Worm (Caenorhabditis elegans) whole organism, young adult: Measurements from ENCODE around the gene wapl-1.

Source experiments
- B0261.1 ChIP-seq: sonication (generic microtip); optimal IDR thresholded peaks from 2 replicates; lab custom pipeline; 2016; ENCODE audit warnings: mild to moderate bottlenecking, missing genetic modification characterization, moderate library complexity, missing compliant biosample characterization
- F10E7.11 ChIP-seq: sonication (generic microtip); optimal IDR thresholded peaks from 2 replicates; lab custom pipeline; 2017; ENCODE audit warnings: mild to moderate bottlenecking, missing genetic modification characterization, moderate library complexity, missing compliant biosample characterization
- F39B2.1 ChIP-seq: fragments of 200-800 bp; sonication (Bioruptor generic); IDR thresholded peaks from 2 replicates; pipeline ENCODE4 v1.3.6; 2022; ENCODE audit warnings: missing genetic modification reagents, missing genetic modification characterization, missing compliant biosample characterization
- T07F8.4 ChIP-seq: sonication (generic microtip); optimal IDR thresholded peaks from 2 replicates; lab custom pipeline; 2016; ENCODE audit warnings: mild to moderate bottlenecking, missing genetic modification characterization, moderate library complexity, missing compliant biosample characterization
- Y95B8A.8 ChIP-seq: fragments of 200-800 bp; sonication (Bioruptor generic); IDR thresholded peaks from 2 replicates; pipeline ENCODE4 v1.3.6; 2022; ENCODE audit warnings: missing genetic modification reagents, missing genetic modification characterization, missing compliant biosample characterization
- ZK185.1 ChIP-seq: sonication (generic microtip); optimal IDR thresholded peaks from 2 replicates; lab custom pipeline; 2016; ENCODE audit warnings: mild to moderate bottlenecking, missing genetic modification characterization, missing compliant biosample characterization; ENCODE audit not compliant: poor library complexity, severe bottlenecking
- akir-1 ChIP-seq: fragments of 200-800 bp; sonication (Bioruptor generic); optimal IDR thresholded peaks from 2 replicates; lab custom pipeline; 2018; ENCODE audit warnings: mild to moderate bottlenecking, missing genetic modification characterization, moderate library complexity, missing compliant biosample characterization
- atf-7 ChIP-seq: sonication (generic microtip); optimal IDR thresholded peaks from 2 replicates; lab custom pipeline; 2017; ENCODE audit warnings: mild to moderate bottlenecking, missing genetic modification characterization, missing compliant biosample characterization
- athp-1 ChIP-seq: sonication (generic microtip); optimal IDR thresholded peaks from 2 replicates; lab custom pipeline; 2017; ENCODE audit warnings: mild to moderate bottlenecking, missing genetic modification characterization, missing compliant biosample characterization
- attf-3 ChIP-seq: fragments of 200-800 bp; sonication (Bioruptor generic); conservative IDR thresholded peaks from 2 replicates; pipeline ENCODE4 v1.3.6; 2022; ENCODE audit warnings: missing genetic modification reagents, missing genetic modification characterization, missing compliant biosample characterization
- bed-2 ChIP-seq: fragments of 200-800 bp; sonication (Bioruptor generic); IDR thresholded peaks from 2 replicates; pipeline ENCODE4 v1.3.6; 2022; ENCODE audit warnings: missing genetic modification reagents, missing genetic modification characterization, missing compliant biosample characterization
- ccch-3 ChIP-seq: fragments of 200-800 bp; sonication (Bioruptor generic); optimal IDR thresholded peaks from 2 replicates; lab custom pipeline; 2018; ENCODE audit warnings: mild to moderate bottlenecking, missing genetic modification characterization, missing compliant biosample characterization
- cebp-1 ChIP-seq, 2 experiments: fragments of 200-800 bp in 1 of 2; sonication (Bioruptor generic) in 1 of 2; sonication (generic microtip) in 1 of 2; IDR thresholded peaks in 1 of 2; optimal IDR thresholded peaks in 1 of 2; 2 replicates each; pipeline versions ENCODE4 v1.3.6 to Lab custom; 2017 to 2022; ENCODE audit warnings: missing compliant biosample characterization in 2 of 2, missing genetic modification characterization in 2 of 2, mild to moderate bottlenecking in 1 of 2, missing genetic modification reagents in 1 of 2, moderate library complexity in 1 of 2
- ceh-100 ChIP-seq: fragments of 200-800 bp; sonication (Bioruptor generic); IDR thresholded peaks from 2 replicates; pipeline ENCODE4 v1.3.6; 2022; ENCODE audit warnings: missing genetic modification reagents, missing genetic modification characterization, missing compliant biosample characterization
- ceh-27 ChIP-seq: fragments of 200-800 bp; sonication (Bioruptor generic); optimal IDR thresholded peaks from 2 replicates; lab custom pipeline; 2018; ENCODE audit warnings: mild to moderate bottlenecking, missing genetic modification characterization, moderate library complexity, missing compliant biosample characterization
- ceh-58 ChIP-seq: fragments of 200-800 bp; sonication (Bioruptor generic); IDR thresholded peaks from 2 replicates; pipeline ENCODE4 v1.3.6; 2022; ENCODE audit warnings: missing genetic modification characterization, missing compliant biosample characterization
- dox-1 ChIP-seq: fragments of 200-800 bp; sonication (Bioruptor generic); IDR thresholded peaks from 2 replicates; pipeline ENCODE4 v1.3.6; 2022; ENCODE audit warnings: missing genetic modification reagents, missing genetic modification characterization, missing compliant biosample characterization
- dpl-1 ChIP-seq: fragments of 150-350 bp; optimal IDR thresholded peaks from 2 replicates; lab custom pipeline; 2014; ENCODE audit warnings: missing biosample characterization, missing genetic modification reagents, missing genetic modification characterization
- ets-4 ChIP-seq: fragments of 200-800 bp; sonication (Bioruptor generic); optimal IDR thresholded peaks from 2 replicates; lab custom pipeline; 2018; ENCODE audit warnings: mild to moderate bottlenecking, missing genetic modification characterization, missing compliant biosample characterization
- gei-17 ChIP-seq: fragments of 200-800 bp; sonication (Bioruptor generic); optimal IDR thresholded peaks from 2 replicates; lab custom pipeline; 2018; ENCODE audit warnings: mild to moderate bottlenecking, missing genetic modification characterization, missing compliant biosample characterization
- him-1 ChIP-seq: sonication (generic microtip); optimal IDR thresholded peaks from 2 replicates; lab custom pipeline; 2016; ENCODE audit warnings: missing genotype, missing genetic modification reagents, missing genetic modification characterization, missing compliant biosample characterization
- hlh-12 ChIP-seq: sonication (generic microtip); optimal IDR thresholded peaks from 2 replicates; lab custom pipeline; 2016; ENCODE audit warnings: missing genetic modification characterization, missing compliant biosample characterization
- hmg-1.2 ChIP-seq: fragments of 200-800 bp; sonication (Bioruptor generic); IDR thresholded peaks from 2 replicates; pipeline ENCODE4 v1.3.6; 2022; ENCODE audit warnings: missing genetic modification reagents, missing genetic modification characterization, missing compliant biosample characterization
- hmg-20 ChIP-seq: fragments of 200-800 bp; sonication (Bioruptor generic); IDR thresholded peaks from 2 replicates; pipeline ENCODE4 v1.3.6; 2022; ENCODE audit warnings: missing genetic modification reagents, missing genetic modification characterization, missing compliant biosample characterization
- lin-54 ChIP-seq: fragments of 200-800 bp; sonication (Bioruptor generic); optimal IDR thresholded peaks from 2 replicates; lab custom pipeline; 2018; ENCODE audit warnings: mild to moderate bottlenecking, missing genetic modification characterization, missing compliant biosample characterization
- lsy-27 ChIP-seq: sonication (generic microtip); optimal IDR thresholded peaks from 2 replicates; lab custom pipeline; 2017; ENCODE audit warnings: missing genetic modification characterization, mild to moderate bottlenecking, missing compliant biosample characterization, antibody characterized with exemption, missing genotype, borderline replicate concordance; ENCODE audit not compliant: insufficient read depth
- madf-6 ChIP-seq: fragments of 200-800 bp; sonication (Bioruptor generic); IDR thresholded peaks from 2 replicates; pipeline ENCODE4 v1.3.6; 2022; ENCODE audit warnings: missing genetic modification reagents, missing genetic modification characterization, missing compliant biosample characterization
- mcd-1 ChIP-seq: fragments of 200-800 bp; sonication (Bioruptor generic); IDR thresholded peaks from 2 replicates; pipeline ENCODE4 v1.3.6; 2022; ENCODE audit warnings: missing genetic modification reagents, missing genetic modification characterization, missing compliant biosample characterization
- mes-4 ChIP-seq: sonication (generic microtip); optimal IDR thresholded peaks from 2 replicates; lab custom pipeline; 2016; ENCODE audit warnings: missing genotype, missing genetic modification characterization, missing compliant biosample characterization
- nfya-2 ChIP-seq: fragments of 200-800 bp; sonication (Bioruptor generic); IDR thresholded peaks from 2 replicates; pipeline ENCODE4 v1.3.6; 2022; ENCODE audit warnings: missing genetic modification reagents, missing genetic modification characterization, missing compliant biosample characterization
- nfyb-1 ChIP-seq: fragments of 200-800 bp; sonication (Bioruptor generic); IDR thresholded peaks from 2 replicates; pipeline ENCODE4 v1.3.6; 2022; ENCODE audit warnings: missing genetic modification reagents, missing genetic modification characterization, missing compliant biosample characterization
- nhr-120 ChIP-seq: fragments of 200-800 bp; sonication (Bioruptor generic); IDR thresholded peaks from 2 replicates; pipeline ENCODE4 v1.3.6; 2022; ENCODE audit warnings: missing genetic modification characterization, missing compliant biosample characterization
- nhr-27 ChIP-seq: fragments of 200-800 bp; sonication (Bioruptor generic); optimal IDR thresholded peaks from 2 replicates; lab custom pipeline; 2018; ENCODE audit warnings: mild to moderate bottlenecking, missing genetic modification characterization, moderate library complexity, missing compliant biosample characterization
- nhr-80 ChIP-seq: sonication (generic microtip); optimal IDR thresholded peaks from 2 replicates; lab custom pipeline; 2016; ENCODE audit warnings: missing genetic modification characterization, missing compliant biosample characterization
- pbrm-1 ChIP-seq: fragments of 200-800 bp; sonication (Bioruptor generic); IDR thresholded peaks from 2 replicates; pipeline ENCODE4 v1.3.6; 2022; ENCODE audit warnings: missing genetic modification reagents, missing genetic modification characterization, missing compliant biosample characterization
- repo-1 ChIP-seq: sonication (generic microtip); optimal IDR thresholded peaks from 2 replicates; lab custom pipeline; 2017; ENCODE audit warnings: mild to moderate bottlenecking, missing genetic modification characterization, missing compliant biosample characterization
- snpc-1.3 ChIP-seq: sonication (generic microtip); optimal IDR thresholded peaks from 2 replicates; lab custom pipeline; 2017; ENCODE audit warnings: missing genetic modification characterization, mild to moderate bottlenecking, missing compliant biosample characterization, antibody characterized with exemption, moderate library complexity, missing genotype, missing genetic modification reagents; ENCODE audit not compliant: insufficient read depth
- snpc-4 ChIP-seq, 5 experiments: fragments of 150-350 bp in 1 of 5; sonication (generic microtip) in 4 of 5; optimal IDR thresholded peaks; 2 replicates each; lab custom pipeline; 2014 to 2018; ENCODE audit warnings: missing genetic modification characterization in 5 of 5, missing biosample characterization in 3 of 5, antibody characterized with exemption in 2 of 5, mild to moderate bottlenecking in 2 of 5, missing compliant biosample characterization in 2 of 5, missing genotype in 2 of 5, moderate library complexity in 2 of 5, missing genetic modification reagents in 1 of 5
- sptf-2 ChIP-seq: fragments of 200-800 bp; sonication (Bioruptor generic); optimal IDR thresholded peaks from 2 replicates; lab custom pipeline; 2018; ENCODE audit warnings: mild to moderate bottlenecking, missing genetic modification characterization, missing compliant biosample characterization
- tbp1 ChIP-seq: fragments of 200-800 bp; sonication (Bioruptor generic); optimal IDR thresholded peaks from 2 replicates; lab custom pipeline; 2018; ENCODE audit warnings: mild to moderate bottlenecking, missing genetic modification characterization, missing compliant biosample characterization
- tlf-1 ChIP-seq: fragments of 200-800 bp; sonication (Bioruptor generic); optimal IDR thresholded peaks from 2 replicates; lab custom pipeline; 2018; ENCODE audit warnings: mild to moderate bottlenecking, missing genetic modification characterization, missing compliant biosample characterization
- xnd-1 ChIP-seq: sonication (generic microtip); optimal IDR thresholded peaks from 2 replicates; lab custom pipeline; 2016; ENCODE audit warnings: missing genotype, missing genetic modification reagents, missing genetic modification characterization, missing compliant biosample characterization
- ztf-18 ChIP-seq: sonication (generic microtip); optimal IDR thresholded peaks from 2 replicates; lab custom pipeline; 2016; ENCODE audit warnings: missing genotype, mild to moderate bottlenecking, missing genetic modification characterization, missing compliant biosample characterization
- ztf-26 ChIP-seq: sonication (generic microtip); optimal IDR thresholded peaks from 2 replicates; lab custom pipeline; 2017; ENCODE audit warnings: missing genetic modification characterization, missing compliant biosample characterization
- ztf-3 ChIP-seq: fragments of 200-800 bp; sonication (Bioruptor generic); optimal IDR thresholded peaks from 2 replicates; lab custom pipeline; 2018; ENCODE audit warnings: mild to moderate bottlenecking, missing genetic modification characterization, missing compliant biosample characterization

Gene wapl-1

DNA sequence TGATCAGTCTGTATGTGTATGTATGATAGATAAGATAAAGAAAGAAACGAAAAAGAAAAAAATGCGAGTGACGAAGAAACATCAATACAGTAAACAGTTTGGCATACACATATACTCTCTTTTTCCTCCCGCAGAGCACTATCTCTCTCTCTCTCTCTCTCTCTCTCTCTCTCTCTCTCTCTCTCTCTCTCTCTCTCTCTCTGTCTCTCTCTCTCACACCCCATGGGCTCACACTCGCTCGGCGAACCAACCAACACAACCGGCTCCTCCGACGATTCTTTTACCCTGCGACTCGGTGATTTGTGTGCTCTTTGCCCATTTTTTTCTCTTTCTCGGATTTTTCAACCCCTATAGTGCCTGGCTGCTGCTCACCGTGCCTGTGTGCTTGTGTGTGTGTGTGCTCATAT is 38.5 kb downstream of the wapl-1 start (continued):
- TF ChIP-seq nhr-120 (GFP tag; lab: Robert Waterston, UW): no peak
- no peak for TF ChIP-seq ceh-27 (GFP tag; lab: Kevin White, UChicago)
- no peak for TF ChIP-seq nfya-2 (GFP tag; lab: Robert Waterston, UW)
- TF ChIP-seq athp-1 (tag; lab: Kevin White, UChicago): no peak
- no peak for TF ChIP-seq ceh-100 (GFP tag; lab: Robert Waterston, UW)
- no peak for TF ChIP-seq pbrm-1 (GFP tag; lab: Robert Waterston, UW)
- TF ChIP-seq F39B2.1 (GFP tag; lab: Robert Waterston, UW): no peak
- TF ChIP-seq bed-2: no peak
- TF ChIP-seq atf-7 (tag; lab: Kevin White, UChicago): peak; percentile 21
- peak; percentile 76 for TF ChIP-seq dox-1 (GFP tag; lab: Robert Waterston, UW)
- TF ChIP-seq repo-1 (tag; lab: Kevin White, UChicago): no peak
- TF ChIP-seq ets-4 (GFP tag; lab: Kevin White, UChicago): peak; percentile 6
- peak; percentile 34 for TF ChIP-seq tbp1 (GFP tag; lab: Kevin White, UChicago)
- TF ChIP-seq Y95B8A.8: no peak
- TF ChIP-seq cebp-1 (GFP tag; IDR thresholded peaks at IDR 0.05; lab: Robert Waterston, UW): no peak
- peak; percentile 25 for TF ChIP-seq cebp-1 (tag; optimal IDR thresholded peaks at IDR 0.05; lab: Kevin White, UChicago)
- no peak for TF ChIP-seq lsy-27 (tag; lab: Kevin White, UChicago)
- TF ChIP-seq nfyb-1 (GFP tag; lab: Robert Waterston, UW): no peak
- peak; percentile 61 for TF ChIP-seq ZK185.1
- no peak for TF ChIP-seq ztf-18 (tag; lab: Kevin White, UChicago)
- TF ChIP-seq mcd-1 (GFP tag; lab: Robert Waterston, UW): peak; percentile 69
- TF ChIP-seq tlf-1 (GFP tag; lab: Kevin White, UChicago): no peak
- no peak for TF ChIP-seq hmg-20 (GFP tag; lab: Robert Waterston, UW)

DNA sequence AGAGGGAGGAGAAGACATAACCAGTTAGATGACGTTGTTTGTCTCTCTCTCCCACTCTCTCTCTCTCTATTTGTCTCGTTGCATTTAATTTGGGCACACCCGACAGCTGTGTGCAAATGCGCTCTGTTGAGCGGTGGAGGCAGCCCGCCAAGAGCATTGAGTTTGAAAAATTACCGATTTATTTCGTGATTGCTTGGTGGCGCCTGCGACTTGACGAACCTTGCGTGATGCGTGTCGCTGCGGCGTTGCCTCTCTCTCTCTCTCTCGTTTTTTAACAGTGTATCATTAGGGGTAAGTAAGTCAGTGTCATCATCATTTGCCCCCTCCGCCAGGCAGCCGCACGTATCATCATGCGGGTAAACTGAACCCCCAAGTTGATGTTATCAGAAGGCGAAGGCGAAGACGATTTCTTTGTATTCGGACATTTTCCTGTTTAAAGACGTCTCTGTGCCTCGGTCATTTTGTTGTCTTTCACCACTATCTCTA is 39.4 kb downstream of the wapl-1 start:
- TF ChIP-seq ceh-100 (GFP tag; lab: Robert Waterston, UW): no peak
- no peak for TF ChIP-seq lsy-27 (tag; lab: Kevin White, UChicago)
- TF ChIP-seq B0261.1 (tag; lab: Kevin White, UChicago): no peak
- no peak for TF ChIP-seq tbp1 (GFP tag; lab: Kevin White, UChicago)
- no peak for TF ChIP-seq sptf-2 (GFP tag; lab: Kevin White, UChicago)
- no peak for TF ChIP-seq snpc-4 (GFP tag; optimal IDR thresholded peaks at IDR 0.05; lab: Kevin White, UChicago)
- TF ChIP-seq snpc-4 (tag; optimal IDR thresholded peaks at IDR 0.05; lab: Kevin White, UChicago): peak in 2 of 4 experiments; percentile 3 to 55
- TF ChIP-seq nhr-27 (tag; lab: Kevin White, UChicago): no peak
- TF ChIP-seq gei-17 (GFP tag; lab: Kevin White, UChicago): no peak
- no peak for TF ChIP-seq ztf-3 (GFP tag; lab: Kevin White, UChicago)
- no peak for TF ChIP-seq snpc-1.3 (tag; lab: Kevin White, UChicago)
- no peak for TF ChIP-seq him-1 (tag; lab: Kevin White, UChicago)
- TF ChIP-seq ceh-58 (GFP tag; lab: Robert Waterston, UW): no peak
- peak; percentile 29 for TF ChIP-seq lin-54 (GFP tag; lab: Kevin White, UChicago)
- peak; percentile 23 for TF ChIP-seq ztf-18 (tag; lab: Kevin White, UChicago)
- TF ChIP-seq ets-4 (GFP tag; lab: Kevin White, UChicago): peak; percentile 38
- peak; percentile 62 for TF ChIP-seq akir-1 (GFP tag; lab: Kevin White, UChicago)
- no peak for TF ChIP-seq T07F8.4 (tag; lab: Kevin White, UChicago)
- no peak for TF ChIP-seq ztf-26 (tag; lab: Kevin White, UChicago)
- TF ChIP-seq xnd-1 (tag; lab: Kevin White, UChicago): no peak
- no peak for TF ChIP-seq mes-4 (tag; lab: Kevin White, UChicago)
- peak; percentile 91 for TF ChIP-seq nhr-80 (tag; lab: Kevin White, UChicago)
- 0 out of 2 replicates have a peak, but pooled peaks have one; percentile 41 for TF ChIP-seq pbrm-1 (GFP tag; lab: Robert Waterston, UW)
- TF ChIP-seq hlh-12 (tag; lab: Kevin White, UChicago): no peak
- no peak for TF ChIP-seq F10E7.11 (tag; lab: Kevin White, UChicago)
- no peak for TF ChIP-seq dpl-1 (GFP tag; lab: Kevin White, UChicago)
- TF ChIP-seq madf-6 (GFP tag; lab: Robert Waterston, UW): no peak
- no peak for TF ChIP-seq ccch-3 (GFP tag; lab: Kevin White, UChicago)
- TF ChIP-seq attf-3 (GFP tag; lab: Robert Waterston, UW): no peak
- peak; percentile 41; the same call in 1 of the 2 replicates for TF ChIP-seq hmg-1.2 (GFP tag; lab: Robert Waterston, UW)
